Worm (Caenorhabditis elegans): ENCODE data around the gene C33H5.13.

ce11 chrIV:7789521-7789949 lies 2.5 kb downstream of the C33H5.13 start, which contains the start of gene imp-3:
- TF ChIP-seq nhr-237 (tag; optimal IDR thresholded peaks at IDR 0.05) (no peak), aly-2 (tag; optimal IDR thresholded peaks at IDR 0.05) (no peak), lin-1 (GFP tag; IDR thresholded peaks at IDR 0.05) (0 out of 2 replicates have a peak, but pooled peaks have one; percentile 47), dve-1 (tag; optimal IDR thresholded peaks at IDR 0.05; ENCODE audit: insufficient read depth) (peak; percentile 62), F49E8.2 (tag; optimal IDR thresholded peaks at IDR 0.05; ENCODE audit: borderline replicate concordance) (no peak), pha-4 (GFP tag; IDR thresholded peaks at IDR 0.05) (peak; percentile 71; the same call in 1 of the 2 replicates), pha-4 (tag; optimal IDR thresholded peaks at IDR 0.05) (peak; percentile 49), pqm-1 (tag; optimal IDR thresholded peaks at IDR 0.05) (no peak), daf-16 (GFP tag; optimal IDR thresholded peaks at IDR 0.05) (peak; percentile 28 to 60), daf-16 (tag; optimal IDR thresholded peaks at IDR 0.05) (peak; percentile 88)
